Worm (Caenorhabditis elegans) whole organism, L4 larva: ENCODE data around the gene abhd-5.1.
A peak's percentile ranks its signal among the peaks of the same experiment; 100 is the strongest.

Experiments used
- F26F4.8 ChIP-seq: fragments of 200-800 bp; sonication (Bioruptor generic); conservative IDR thresholded peaks from 2 replicates; pipeline ENCODE4 v1.3.6; 2022; ENCODE audit warnings: missing genetic modification characterization, missing compliant biosample characterization
- R02D3.7 ChIP-seq: fragments of 150-350 bp; sonication (generic microtip); optimal IDR thresholded peaks from 3 replicates; lab custom pipeline; 2014; ENCODE audit warnings: missing biosample characterization, missing genetic modification characterization
- T26A8.4 ChIP-seq: fragments of 200-800 bp; sonication (Bioruptor generic); IDR thresholded peaks from 2 replicates; pipeline ENCODE4 v1.3.6; 2022; ENCODE audit warnings: missing genetic modification characterization, missing compliant biosample characterization
- Y48G9A.11 ChIP-seq: fragments of 200-800 bp; sonication (Bioruptor generic); IDR thresholded peaks from 2 replicates; pipeline ENCODE4 v1.3.6; 2022; ENCODE audit warnings: missing genetic modification reagents, missing genetic modification characterization, missing compliant biosample characterization
- Y75B8A.6 ChIP-seq: fragments of 200-800 bp; sonication (Bioruptor generic); IDR thresholded peaks from 2 replicates; pipeline ENCODE4 v1.3.6; 2022; ENCODE audit warnings: missing genetic modification reagents, missing genetic modification characterization, missing compliant biosample characterization
- ZK337.2 ChIP-seq: fragments of 200-800 bp; sonication (Bioruptor generic); IDR thresholded peaks from 2 replicates; pipeline ENCODE4 v1.3.6; 2022; ENCODE audit warnings: missing genetic modification reagents, missing genetic modification characterization, missing compliant biosample characterization
- ZK546.5 ChIP-seq, 2 experiments: sonication (generic microtip); optimal IDR thresholded peaks; 2 replicates each; lab custom pipeline; 2017; ENCODE audit warnings: missing biosample characterization in 2 of 2, missing genetic modification characterization in 2 of 2
- aha-1 ChIP-seq: fragments of 150-350 bp; peaks from one replicate; lab custom pipeline; 2014; ENCODE audit warnings: missing biosample characterization, missing genetic modification characterization
- attf-4 ChIP-seq: sonication (generic microtip); optimal IDR thresholded peaks from 3 replicates; lab custom pipeline; 2017; ENCODE audit warnings: missing biosample characterization, missing genetic modification characterization
- ceh-20 ChIP-seq: fragments of 200-800 bp; sonication (Bioruptor generic); IDR thresholded peaks from 2 replicates; pipeline ENCODE4 v1.3.6; 2022; ENCODE audit warnings: missing genetic modification reagents, missing genetic modification characterization, missing compliant biosample characterization
- ceh-32 ChIP-seq: sonication (generic microtip); optimal IDR thresholded peaks from 2 replicates; lab custom pipeline; 2016; ENCODE audit warnings: mild to moderate bottlenecking, missing genetic modification characterization, missing compliant biosample characterization; ENCODE audit not compliant: poor library complexity
- ceh-82 ChIP-seq: sonication (generic microtip); optimal IDR thresholded peaks from 2 replicates; lab custom pipeline; 2017; ENCODE audit warnings: missing biosample characterization, missing genetic modification characterization
- ctbp-1 ChIP-seq: fragments of 200-800 bp; sonication (Bioruptor generic); IDR thresholded peaks from 2 replicates; pipeline ENCODE4 v1.3.6; 2022; ENCODE audit warnings: missing genetic modification reagents, missing genetic modification characterization, missing compliant biosample characterization
- daf-12 ChIP-seq: fragments of 150-350 bp; optimal IDR thresholded peaks from 2 replicates; lab custom pipeline; 2014; ENCODE audit warnings: missing biosample characterization, missing genetic modification reagents, missing genetic modification characterization
- daf-8 ChIP-seq: fragments of 200-800 bp; sonication (Bioruptor generic); IDR thresholded peaks from 2 replicates; pipeline ENCODE4 v1.3.6; 2022; ENCODE audit warnings: missing genetic modification characterization, missing compliant biosample characterization
- dmd-6 ChIP-seq: fragments of 200-800 bp; sonication (Bioruptor generic); IDR thresholded peaks from 2 replicates; pipeline ENCODE4 v1.3.6; 2022; ENCODE audit warnings: missing genetic modification reagents, missing genetic modification characterization, missing compliant biosample characterization
- dmd-8 ChIP-seq: fragments of 200-800 bp; sonication (Bioruptor generic); IDR thresholded peaks from 2 replicates; pipeline ENCODE4 v1.3.6; 2022; ENCODE audit warnings: missing genetic modification characterization, missing compliant biosample characterization
- dmd-9 ChIP-seq: fragments of 200-800 bp; sonication (Bioruptor generic); IDR thresholded peaks from 2 replicates; pipeline ENCODE4 v1.3.6; 2022; ENCODE audit warnings: missing genetic modification reagents, missing genetic modification characterization, missing compliant biosample characterization
- dve-1 ChIP-seq: sonication (generic microtip); optimal IDR thresholded peaks from 2 replicates; lab custom pipeline; 2017; ENCODE audit warnings: antibody characterized with exemption, mild to moderate bottlenecking, missing genetic modification characterization, missing compliant biosample characterization; ENCODE audit not compliant: insufficient read depth
- egl-27 ChIP-seq: sonication (generic microtip); optimal IDR thresholded peaks from 3 replicates; lab custom pipeline; 2017; ENCODE audit warnings: missing biosample characterization, missing genetic modification reagents, missing genetic modification characterization
- fos-1 ChIP-seq: fragments of 150-350 bp; optimal IDR thresholded peaks from 2 replicates; lab custom pipeline; 2014; ENCODE audit warnings: missing biosample characterization, missing genetic modification characterization
- gei-8 ChIP-seq: fragments of 200-800 bp; sonication (Bioruptor generic); optimal IDR thresholded peaks from 2 replicates; lab custom pipeline; 2018; ENCODE audit warnings: mild to moderate bottlenecking, missing genetic modification characterization, missing compliant biosample characterization
- hlh-30 ChIP-seq: sonication (generic microtip); optimal IDR thresholded peaks from 2 replicates; lab custom pipeline; 2017; ENCODE audit warnings: antibody characterized with exemption, mild to moderate bottlenecking, missing genetic modification characterization, missing compliant biosample characterization; ENCODE audit not compliant: insufficient read depth
- hmg-1.1 ChIP-seq: fragments of 200-800 bp; sonication (Bioruptor generic); IDR thresholded peaks from 2 replicates; pipeline ENCODE4 v1.3.6; 2022; ENCODE audit warnings: missing genetic modification reagents, missing genetic modification characterization, missing compliant biosample characterization
- jun-1 ChIP-seq: fragments of 150-350 bp; optimal IDR thresholded peaks from 2 replicates; lab custom pipeline; 2014; ENCODE audit warnings: missing biosample characterization, missing genetic modification reagents, missing genetic modification characterization
- lin-1 ChIP-seq: fragments of 200-800 bp; sonication (Bioruptor generic); IDR thresholded peaks from 2 replicates; pipeline ENCODE4 v1.3.6; 2022; ENCODE audit warnings: missing genetic modification reagents, missing genetic modification characterization, missing compliant biosample characterization
- lin-29 ChIP-seq: fragments of 200-800 bp; sonication (Bioruptor generic); IDR thresholded peaks from 2 replicates; pipeline ENCODE4 v1.3.6; 2022; ENCODE audit warnings: missing genetic modification reagents, missing genetic modification characterization, missing compliant biosample characterization
- lin-38 ChIP-seq: fragments of 200-800 bp; sonication (Bioruptor generic); IDR thresholded peaks from 2 replicates; pipeline ENCODE4 v1.3.6; 2022; ENCODE audit warnings: missing genetic modification reagents, missing genetic modification characterization, missing compliant biosample characterization
- lin-39 ChIP-seq: fragments of 150-350 bp; optimal IDR thresholded peaks from 2 replicates; lab custom pipeline; 2014; ENCODE audit warnings: missing biosample characterization, missing genetic modification reagents, missing genetic modification characterization
- lsy-2 ChIP-seq, 2 experiments: fragments of 150-350 bp in 1 of 2; sonication (generic microtip) in 1 of 2; optimal IDR thresholded peaks; 2 replicates each; lab custom pipeline; 2014 to 2017; ENCODE audit warnings: missing biosample characterization in 2 of 2, missing genetic modification characterization in 2 of 2
- madf-5 ChIP-seq, 2 experiments: fragments of 200-800 bp; sonication (Bioruptor generic); IDR thresholded peaks; 2 replicates each; pipeline ENCODE4 v1.3.6; 2022; ENCODE audit warnings: missing compliant biosample characterization in 2 of 2, missing genetic modification characterization in 2 of 2
- madf-9 ChIP-seq: fragments of 200-800 bp; sonication (Bioruptor generic); conservative IDR thresholded peaks from 2 replicates; pipeline ENCODE4 v1.3.6; 2022; ENCODE audit warnings: missing genetic modification reagents, missing genetic modification characterization, missing compliant biosample characterization
- mdt-29 ChIP-seq: fragments of 200-800 bp; sonication (Bioruptor generic); IDR thresholded peaks from 2 replicates; pipeline ENCODE4 v1.3.6; 2022; ENCODE audit warnings: missing genetic modification reagents, missing genetic modification characterization, missing compliant biosample characterization
- mes-2 ChIP-seq: sonication (generic microtip); optimal IDR thresholded peaks from 2 replicates; lab custom pipeline; 2016; ENCODE audit warnings: missing genotype, mild to moderate bottlenecking, missing genetic modification characterization, missing compliant biosample characterization; ENCODE audit not compliant: poor library complexity, severe bottlenecking
- nhr-102 ChIP-seq: sonication (generic microtip); optimal IDR thresholded peaks from 2 replicates; lab custom pipeline; 2016; ENCODE audit warnings: mild to moderate bottlenecking, missing genetic modification characterization, moderate library complexity, missing compliant biosample characterization
- nhr-237 ChIP-seq: sonication (generic microtip); optimal IDR thresholded peaks from 2 replicates; lab custom pipeline; 2017; ENCODE audit warnings: missing biosample characterization, missing genetic modification characterization
- nhr-41 ChIP-seq: fragments of 200-800 bp; sonication (Bioruptor generic); IDR thresholded peaks from 2 replicates; pipeline ENCODE4 v1.3.6; 2022; ENCODE audit warnings: missing genetic modification reagents, missing genetic modification characterization, missing compliant biosample characterization
- nhr-42 ChIP-seq: fragments of 200-800 bp; sonication (Bioruptor generic); IDR thresholded peaks from 2 replicates; pipeline ENCODE4 v1.3.6; 2022; ENCODE audit warnings: missing genetic modification characterization, missing compliant biosample characterization
- nhr-48 ChIP-seq: sonication (generic microtip); optimal IDR thresholded peaks from 2 replicates; lab custom pipeline; 2016; ENCODE audit warnings: mild to moderate bottlenecking, missing genetic modification characterization, missing compliant biosample characterization
- nhr-76 ChIP-seq: fragments of 150-350 bp; optimal IDR thresholded peaks from 2 replicates; lab custom pipeline; 2014; ENCODE audit warnings: missing biosample characterization, missing genetic modification characterization
- nhr-77 ChIP-seq: fragments of 150-350 bp; optimal IDR thresholded peaks from 2 replicates; lab custom pipeline; 2014; ENCODE audit warnings: missing biosample characterization, missing genetic modification characterization
- pha-4 ChIP-seq, 2 experiments: fragments of 150-350 bp in 1 of 2; fragments of 200-800 bp in 1 of 2; sonication (Bioruptor generic) in 1 of 2; IDR thresholded peaks in 1 of 2; optimal IDR thresholded peaks in 1 of 2; 2 replicates each; pipeline versions ENCODE4 v1.3.6 to Lab custom; 2014 to 2022; ENCODE audit warnings: missing genetic modification characterization in 2 of 2, missing genetic modification reagents in 2 of 2, missing biosample characterization in 1 of 2, missing compliant biosample characterization in 1 of 2
- pqm-1 ChIP-seq: sonication (generic microtip); optimal IDR thresholded peaks from 2 replicates; lab custom pipeline; 2017; ENCODE audit warnings: missing biosample characterization, missing genetic modification characterization
- saeg-2 ChIP-seq: fragments of 200-800 bp; sonication (Bioruptor generic); IDR thresholded peaks from 2 replicates; pipeline ENCODE4 v1.3.6; 2022; ENCODE audit warnings: missing genetic modification reagents, missing genetic modification characterization, missing compliant biosample characterization
- spr-1 ChIP-seq: sonication (generic microtip); optimal IDR thresholded peaks from 2 replicates; lab custom pipeline; 2016; ENCODE audit warnings: mild to moderate bottlenecking, missing genetic modification characterization, missing compliant biosample characterization

abhd-5.1 gene

DNA sequence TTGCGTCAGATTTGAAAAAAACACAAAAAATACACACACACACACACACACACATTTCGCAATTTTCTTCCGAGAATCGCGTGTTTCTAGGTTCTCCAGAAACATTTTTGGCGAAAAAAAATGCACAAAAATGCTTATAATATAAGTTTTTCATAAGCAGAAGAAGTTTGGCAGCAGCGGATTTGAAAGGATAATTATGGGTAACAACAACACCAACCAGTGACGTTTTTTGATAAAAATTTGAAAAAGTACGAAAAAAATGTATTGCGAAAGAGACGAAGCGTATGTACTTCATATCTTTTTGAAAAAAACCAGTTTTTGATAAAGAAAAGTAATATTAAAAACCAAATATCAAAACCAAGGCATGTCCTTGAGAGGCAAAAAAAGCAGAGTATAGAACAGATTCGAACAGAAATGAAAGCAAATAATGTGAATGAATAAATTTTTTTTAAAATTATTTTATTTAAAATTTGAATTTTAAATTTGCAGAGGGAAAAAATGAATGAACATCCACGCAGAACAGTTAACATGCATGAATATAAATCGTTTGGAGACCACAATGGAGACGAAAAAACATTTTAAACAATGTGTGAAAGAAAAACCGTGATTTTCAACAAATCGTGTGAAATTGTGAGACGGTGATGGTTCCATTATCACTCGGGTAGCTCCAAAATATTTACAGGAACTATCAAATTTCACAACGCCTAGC lies 23.6 kb upstream of the abhd-5.1 start (continued):
- no peak for TF ChIP-seq fos-1
- no peak for TF ChIP-seq nhr-41 (GFP tag; lab: Robert Waterston, UW)
- no peak for TF ChIP-seq daf-12 (tag; lab: Kevin White, UChicago)
- peak; percentile 69 for TF ChIP-seq nhr-102 (tag; lab: Kevin White, UChicago)
- TF ChIP-seq nhr-237 (tag; lab: Kevin White, UChicago), result no peak
- no peak for TF ChIP-seq egl-27 (tag; lab: Kevin White, UChicago)
- 0 out of 2 replicates have a peak, but pooled peaks have one; percentile 58 for TF ChIP-seq ZK337.2 (GFP tag; lab: Robert Waterston, UW)
- peak; percentile 0 for TF ChIP-seq nhr-48 (tag; lab: Kevin White, UChicago)
- TF ChIP-seq Y75B8A.6 (GFP tag; lab: Robert Waterston, UW), result 0 out of 2 replicates have a peak, but pooled peaks have one; percentile 50
- peak; percentile 4 for TF ChIP-seq aha-1 (tag; lab: Kevin White, UChicago)
- peak; percentile 55 for TF ChIP-seq lin-38 (GFP tag; lab: Robert Waterston, UW)
- TF ChIP-seq madf-9 (GFP tag; lab: Robert Waterston, UW), result no peak
- peak in 1 of 2 experiments; percentile 17; a peak in 1 of 4 replicates for TF ChIP-seq madf-5 (GFP tag; IDR thresholded peaks at IDR 0.05; lab: Robert Waterston, UW)
- TF ChIP-seq ceh-32, result no peak
- no peak for TF ChIP-seq hmg-1.1 (GFP tag; lab: Robert Waterston, UW)
- TF ChIP-seq ceh-82 (tag; lab: Kevin White, UChicago), result no peak
- TF ChIP-seq, all 104 proteins: peak for 46

- no peak for TF ChIP-seq dmd-8
- peak; percentile 70 for TF ChIP-seq pha-4 (GFP tag; IDR thresholded peaks at IDR 0.05; lab: Robert Waterston, UW)
- TF ChIP-seq pha-4 (tag; optimal IDR thresholded peaks at IDR 0.05; lab: Kevin White, UChicago), result no peak
- TF ChIP-seq nhr-41 (GFP tag; lab: Robert Waterston, UW), result no peak
- no peak for TF ChIP-seq aha-1 (tag; lab: Kevin White, UChicago)
- TF ChIP-seq spr-1, result peak; percentile 70
- peak; percentile 66; the same call in 1 of the 2 replicates for TF ChIP-seq ceh-20 (GFP tag; lab: Robert Waterston, UW)
- no peak for TF ChIP-seq gei-8
- TF ChIP-seq nhr-102 (tag; lab: Kevin White, UChicago), result peak; percentile 59
- TF ChIP-seq lin-29 (GFP tag; lab: Robert Waterston, UW), result no peak
- peak; percentile 92 for TF ChIP-seq mes-2 (tag; lab: Kevin White, UChicago)
- 0 out of 2 replicates have a peak, but pooled peaks have one; percentile 18 for TF ChIP-seq ZK337.2 (GFP tag; lab: Robert Waterston, UW)
- TF ChIP-seq hlh-30 (tag; lab: Kevin White, UChicago), result peak; percentile 99
- TF ChIP-seq lsy-2 (tag; optimal IDR thresholded peaks at IDR 0.05; lab: Kevin White, UChicago), result peak; percentile 54 to 93
- no peak for TF ChIP-seq lin-39 (tag; lab: Kevin White, UChicago)
- no peak for TF ChIP-seq nhr-76 (tag; lab: Kevin White, UChicago)
- no peak for TF ChIP-seq ceh-32
- TF ChIP-seq pqm-1, result no peak
- TF ChIP-seq Y48G9A.11 (GFP tag; lab: Robert Waterston, UW), result no peak
- TF ChIP-seq F26F4.8, result no peak
- no peak for TF ChIP-seq daf-8 (GFP tag; lab: Robert Waterston, UW)
- TF ChIP-seq dmd-9 (GFP tag; lab: Robert Waterston, UW), result no peak
- TF ChIP-seq saeg-2, result no peak
- TF ChIP-seq lin-1, result no peak
- no peak for TF ChIP-seq ZK546.5 (tag; optimal IDR thresholded peaks at IDR 0.05; lab: Kevin White, UChicago)
- no peak for TF ChIP-seq R02D3.7 (tag; lab: Kevin White, UChicago)
- TF ChIP-seq attf-4 (tag; lab: Kevin White, UChicago), result no peak
- peak; percentile 91 for TF ChIP-seq mdt-29 (GFP tag; lab: Robert Waterston, UW)
- peak; percentile 68 for TF ChIP-seq T26A8.4 (GFP tag; lab: Robert Waterston, UW)
- TF ChIP-seq jun-1, result no peak
- peak; percentile 92 for TF ChIP-seq dve-1 (tag; lab: Kevin White, UChicago)
- peak; percentile 64; the same call in 1 of the 2 replicates for TF ChIP-seq nhr-42 (GFP tag; lab: Robert Waterston, UW)
- peak; percentile 79 for TF ChIP-seq nhr-77 (tag; lab: Kevin White, UChicago)
- no peak for TF ChIP-seq ctbp-1 (GFP tag; lab: Robert Waterston, UW)
- TF ChIP-seq egl-27 (tag; lab: Kevin White, UChicago), result no peak
- peak; percentile 69 for TF ChIP-seq dmd-6 (GFP tag; lab: Robert Waterston, UW)
Measured at ce11 chrV:4826710-4827380, 20.6 kb upstream of the abhd-5.1 start, which contains the start of the genes hsp-6 and C37H5.5. Gene hsp-6, minus strand, starts transcription at chrV:4826760. Gene C37H5.5, plus strand, starts transcription at chrV:4827360.
